Worm (Caenorhabditis elegans) whole organism, late embryonic: ENCODE data around the gene R08D7.7.

Experiments
- C08G9.2 ChIP-seq: sonication (generic microtip); optimal IDR thresholded peaks from 2 replicates; lab custom pipeline; 2016; ENCODE audit warnings: mild to moderate bottlenecking, missing genetic modification characterization, moderate library complexity, missing compliant biosample characterization
- C38D4.7 ChIP-seq: fragments of 200-800 bp; sonication (Bioruptor generic); optimal IDR thresholded peaks from 2 replicates; lab custom pipeline; 2018; ENCODE audit warnings: mild to moderate bottlenecking, missing genetic modification characterization, moderate library complexity, missing compliant biosample characterization
- F13H6.1 ChIP-seq: sonication (generic microtip); optimal IDR thresholded peaks from 2 replicates; lab custom pipeline; 2016; ENCODE audit warnings: missing genetic modification characterization, missing compliant biosample characterization
- K02D7.2 ChIP-seq: sonication (generic microtip); optimal IDR thresholded peaks from 2 replicates; lab custom pipeline; 2017; ENCODE audit warnings: mild to moderate bottlenecking, missing genetic modification characterization, missing compliant biosample characterization
- ceh-14 ChIP-seq: sonication (generic microtip); optimal IDR thresholded peaks from 2 replicates; lab custom pipeline; 2016; ENCODE audit warnings: missing genotype, missing genetic modification characterization, missing compliant biosample characterization
- ceh-18 ChIP-seq: sonication (generic microtip); optimal IDR thresholded peaks from 2 replicates; lab custom pipeline; 2016; ENCODE audit warnings: missing genetic modification characterization, missing compliant biosample characterization
- ceh-19 ChIP-seq: fragments of 200-800 bp; sonication (Bioruptor generic); optimal IDR thresholded peaks from 2 replicates; lab custom pipeline; 2018; ENCODE audit warnings: mild to moderate bottlenecking, missing genetic modification characterization, missing compliant biosample characterization
- ceh-2 ChIP-seq: sonication (generic microtip); optimal IDR thresholded peaks from 2 replicates; lab custom pipeline; 2016; ENCODE audit warnings: missing genotype, missing genetic modification characterization, missing compliant biosample characterization
- ceh-24 ChIP-seq: sonication (generic microtip); optimal IDR thresholded peaks from 2 replicates; lab custom pipeline; 2016; ENCODE audit warnings: mild to moderate bottlenecking, missing genetic modification characterization, missing compliant biosample characterization
- ceh-30 ChIP-seq: fragments of 150-350 bp; optimal IDR thresholded peaks from 2 replicates; lab custom pipeline; 2014; ENCODE audit warnings: missing biosample characterization, missing genetic modification characterization
- ceh-31 ChIP-seq: sonication (generic microtip); optimal IDR thresholded peaks from 2 replicates; lab custom pipeline; 2016; ENCODE audit warnings: missing genetic modification characterization, missing compliant biosample characterization
- ceh-34 ChIP-seq: sonication (generic microtip); optimal IDR thresholded peaks from 2 replicates; lab custom pipeline; 2016; ENCODE audit warnings: mild to moderate bottlenecking, missing genetic modification characterization, missing compliant biosample characterization
- ceh-9 ChIP-seq: sonication (generic microtip); optimal IDR thresholded peaks from 2 replicates; lab custom pipeline; 2016; ENCODE audit warnings: mild to moderate bottlenecking, missing genetic modification characterization, inconsistent platforms, missing compliant biosample characterization
- che-1 ChIP-seq: sonication (generic microtip); optimal IDR thresholded peaks from 2 replicates; lab custom pipeline; 2016; ENCODE audit warnings: mild to moderate bottlenecking, missing genetic modification characterization, missing compliant biosample characterization
- dve-1 ChIP-seq: sonication (generic microtip); optimal IDR thresholded peaks from 2 replicates; lab custom pipeline; 2017; ENCODE audit warnings: antibody characterized with exemption, mild to moderate bottlenecking, missing genetic modification characterization, missing compliant biosample characterization
- ets-4 ChIP-seq: sonication (generic microtip); optimal IDR thresholded peaks from 2 replicates; lab custom pipeline; 2016; ENCODE audit warnings: missing genetic modification characterization, missing compliant biosample characterization
- fkh-10 ChIP-seq: fragments of 150-350 bp; optimal IDR thresholded peaks from 2 replicates; lab custom pipeline; 2014; ENCODE audit warnings: missing biosample characterization, missing genetic modification reagents, missing genetic modification characterization
- fkh-6 ChIP-seq: sonication (generic microtip); optimal IDR thresholded peaks from 2 replicates; lab custom pipeline; 2016; ENCODE audit warnings: missing genetic modification characterization, missing compliant biosample characterization
- gmeb-2 ChIP-seq: sonication (generic microtip); optimal IDR thresholded peaks from 2 replicates; lab custom pipeline; 2016; ENCODE audit warnings: missing genetic modification characterization, inconsistent platforms, missing compliant biosample characterization
- hlh-15 ChIP-seq: sonication (generic microtip); optimal IDR thresholded peaks from 2 replicates; lab custom pipeline; 2016; ENCODE audit warnings: missing genetic modification characterization, missing compliant biosample characterization
- hlh-6 ChIP-seq: sonication (generic microtip); optimal IDR thresholded peaks from 2 replicates; lab custom pipeline; 2016; ENCODE audit warnings: missing genotype, missing genetic modification characterization, missing compliant biosample characterization
- hlh-8 ChIP-seq: sonication (generic microtip); optimal IDR thresholded peaks from 2 replicates; lab custom pipeline; 2016; ENCODE audit warnings: missing genotype, missing genetic modification characterization, missing compliant biosample characterization
- lin-11 ChIP-seq: fragments of 200-800 bp; sonication (Bioruptor generic); optimal IDR thresholded peaks from 2 replicates; lab custom pipeline; 2018; ENCODE audit warnings: mild to moderate bottlenecking, missing genetic modification characterization, missing compliant biosample characterization
- madf-2 ChIP-seq: sonication (generic microtip); optimal IDR thresholded peaks from 2 replicates; lab custom pipeline; 2017; ENCODE audit warnings: missing genetic modification characterization, missing compliant biosample characterization
- nfya-1 ChIP-seq: sonication (generic microtip); optimal IDR thresholded peaks from 2 replicates; lab custom pipeline; 2017; ENCODE audit warnings: missing genetic modification characterization, mild to moderate bottlenecking, missing compliant biosample characterization, antibody characterized with exemption, moderate library complexity
- nhr-232 ChIP-seq: sonication (generic microtip); optimal IDR thresholded peaks from 2 replicates; lab custom pipeline; 2016; ENCODE audit warnings: missing genetic modification characterization, missing compliant biosample characterization
- npax-4 ChIP-seq: sonication (generic microtip); optimal IDR thresholded peaks from 2 replicates; lab custom pipeline; 2016; ENCODE audit warnings: missing genetic modification characterization, missing compliant biosample characterization
- pat-9 ChIP-seq: fragments of 200-800 bp; sonication (Bioruptor generic); optimal IDR thresholded peaks from 2 replicates; lab custom pipeline; 2018; ENCODE audit warnings: mild to moderate bottlenecking, missing genetic modification characterization, moderate library complexity, missing compliant biosample characterization
- pha-2 ChIP-seq: sonication (generic microtip); optimal IDR thresholded peaks from 2 replicates; lab custom pipeline; 2017; ENCODE audit warnings: mild to moderate bottlenecking, missing genetic modification characterization, missing compliant biosample characterization
- pros-1 ChIP-seq: fragments of 150-350 bp; optimal IDR thresholded peaks from 2 replicates; lab custom pipeline; 2014; ENCODE audit warnings: missing biosample characterization, missing genetic modification reagents, missing genetic modification characterization
- sox-4 ChIP-seq: sonication (generic microtip); optimal IDR thresholded peaks from 2 replicates; lab custom pipeline; 2017; ENCODE audit warnings: mild to moderate bottlenecking, missing genetic modification characterization, inconsistent platforms, missing compliant biosample characterization
- syd-9 ChIP-seq: sonication (generic microtip); optimal IDR thresholded peaks from 2 replicates; lab custom pipeline; 2016; ENCODE audit warnings: mild to moderate bottlenecking, missing genetic modification characterization, moderate library complexity, missing compliant biosample characterization
- tbx-2 ChIP-seq: sonication (generic microtip); optimal IDR thresholded peaks from 2 replicates; lab custom pipeline; 2016; ENCODE audit warnings: missing genetic modification characterization, missing compliant biosample characterization
- tbx-7 ChIP-seq: sonication (generic microtip); optimal IDR thresholded peaks from 2 replicates; lab custom pipeline; 2016; ENCODE audit warnings: missing genotype, missing genetic modification characterization, missing compliant biosample characterization
- unc-3 ChIP-seq, 2 experiments: fragments of 200-800 bp in 1 of 2; sonication (Bioruptor generic) in 1 of 2; sonication (generic microtip) in 1 of 2; conservative IDR thresholded peaks in 1 of 2; optimal IDR thresholded peaks in 1 of 2; 2 replicates each; pipeline versions ENCODE4 v1.3.6 to Lab custom; 2016 to 2022; ENCODE audit warnings: missing compliant biosample characterization in 2 of 2, missing genetic modification characterization in 2 of 2, missing genetic modification reagents in 1 of 2
- unc-42 ChIP-seq: sonication (generic microtip); optimal IDR thresholded peaks from 2 replicates; lab custom pipeline; 2016; ENCODE audit warnings: missing genotype, missing genetic modification characterization, missing compliant biosample characterization
- unc-55 ChIP-seq: sonication (generic microtip); optimal IDR thresholded peaks from 2 replicates; lab custom pipeline; 2017; ENCODE audit warnings: missing biosample characterization, missing genetic modification reagents, missing genetic modification characterization
- zip-5 ChIP-seq: sonication (generic microtip); optimal IDR thresholded peaks from 2 replicates; lab custom pipeline; 2016; ENCODE audit warnings: missing genetic modification characterization, missing compliant biosample characterization

Gene R08D7.7

DNA sequence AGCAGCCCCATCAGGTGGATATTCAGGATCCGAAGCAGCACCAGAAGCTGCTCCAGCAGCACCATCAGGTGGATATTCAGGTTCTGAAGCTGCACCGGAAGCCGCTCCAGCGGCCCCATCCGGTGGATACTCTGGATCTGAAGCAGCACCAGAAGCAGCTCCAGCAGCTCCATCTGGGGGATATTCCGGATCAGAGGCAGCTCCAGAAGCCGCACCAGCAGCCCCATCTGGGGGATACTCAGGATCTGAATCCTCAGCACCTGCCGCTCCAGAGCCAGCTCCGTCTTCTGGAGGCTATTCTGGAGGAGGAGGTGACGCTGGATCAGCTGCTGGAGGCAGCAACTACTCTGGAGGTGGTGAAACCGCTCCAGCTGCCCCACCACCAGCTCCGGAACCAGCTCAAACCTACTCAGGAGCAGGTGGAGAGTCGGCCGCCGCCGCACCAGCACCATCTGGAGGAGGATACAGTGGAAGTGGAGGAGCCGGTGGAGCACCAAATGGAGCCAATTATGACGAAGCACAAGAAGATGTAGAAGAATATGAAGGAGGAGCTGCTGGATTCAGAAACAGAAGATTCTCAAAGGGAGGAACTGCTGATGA, 25.1 kb upstream of the R08D7.7 start:
- TF ChIP-seq fkh-6 (tag; lab: Kevin White, UChicago) (no peak), unc-42 (no peak), dve-1 (peak; percentile 43), pha-2 (tag; lab: Kevin White, UChicago) (no peak)
- TF ChIP-seq, all 69 proteins: peak for 1

DNA sequence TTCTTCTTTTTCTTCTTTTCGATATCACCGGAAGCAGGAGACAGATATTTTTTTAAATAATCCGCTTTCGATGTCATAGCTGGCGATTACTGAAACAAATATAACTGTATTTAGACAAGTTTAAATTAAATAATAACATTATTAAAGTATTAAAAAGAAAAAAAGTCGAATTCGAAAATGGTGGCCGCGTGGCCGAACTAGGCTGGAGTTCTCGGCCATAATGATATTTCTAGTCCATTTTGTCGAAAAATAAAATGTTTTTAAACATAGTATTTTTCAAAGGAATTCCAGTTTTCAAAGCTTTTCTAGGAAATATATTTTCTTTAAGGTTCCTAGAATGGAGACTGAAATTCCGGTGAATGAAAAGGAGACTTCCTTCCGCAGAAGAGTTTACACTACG, 22.2 kb upstream of the R08D7.7 start, which contains the start of the genes bud-13 and rpap-2:
TSS of gene bud-13 (minus strand) at position 89 of the 400 bp plus-strand sequence.
TSS of gene rpap-2 (plus strand) at position 329 of the 400 bp plus-strand sequence.
- TF ChIP-seq tbx-2 (tag; lab: Kevin White, UChicago) (peak; percentile 36), ceh-31 (tag; lab: Kevin White, UChicago) (peak; percentile 46), hlh-6 (tag; lab: Kevin White, UChicago) (no peak), zip-5 (tag; lab: Kevin White, UChicago) (peak; percentile 15), hlh-8 (tag; lab: Kevin White, UChicago) (peak; percentile 22), ceh-24 (tag; lab: Kevin White, UChicago) (no peak), ceh-2 (tag; lab: Kevin White, UChicago) (peak; percentile 8)
- TF ChIP-seq, all 69 proteins: peak for 5

DNA sequence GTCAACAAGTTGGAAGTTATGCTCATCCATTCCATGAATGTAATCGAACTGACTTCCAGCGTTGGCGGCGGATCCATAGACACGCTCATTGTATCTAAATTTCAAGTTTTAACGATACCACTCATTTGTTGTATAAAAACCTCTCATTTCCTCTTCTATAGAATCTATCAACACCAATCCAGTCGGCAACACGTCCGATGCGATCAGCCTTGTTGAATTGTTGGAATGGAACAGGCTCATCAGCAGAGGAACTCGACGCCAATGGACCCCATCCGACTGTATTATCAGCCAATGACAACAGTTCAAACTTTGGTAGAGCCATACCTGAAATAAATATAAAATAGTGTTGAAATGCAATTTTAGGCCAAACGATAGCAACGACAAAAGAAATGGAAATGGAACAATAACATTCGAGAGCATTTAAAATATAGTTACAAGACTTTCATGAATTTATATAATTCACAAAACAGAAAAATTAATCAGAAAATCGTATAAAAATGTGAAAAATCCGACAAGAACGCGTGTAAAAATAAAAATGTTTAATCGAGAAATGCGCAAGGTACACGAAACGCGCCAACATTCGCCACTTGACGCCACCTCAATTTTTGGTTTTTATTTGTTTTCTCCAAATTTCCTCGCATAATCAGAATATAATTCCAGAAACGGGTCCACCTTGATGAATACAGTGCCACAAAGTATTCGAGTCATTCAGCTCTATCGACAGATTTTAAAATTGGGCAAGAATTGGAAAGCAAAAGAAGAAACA, 18.4 kb upstream of the R08D7.7 start, which contains the start of the genes eif-3.D and R08D7.4:
TSS of gene eif-3.D (minus strand) at position 324 of the 766 bp plus-strand sequence.
TSS of gene R08D7.4 (plus strand) at position 638 of the 766 bp plus-strand sequence.
- TF ChIP-seq F13H6.1 (tag; lab: Kevin White, UChicago) (peak; percentile 35), madf-2 (tag; lab: Kevin White, UChicago) (peak; percentile 48), pat-9 (tag; lab: Kevin White, UChicago) (peak; percentile 26), dve-1 (no peak), ceh-2 (tag; lab: Kevin White, UChicago) (peak; percentile 36), C08G9.2 (tag; lab: Kevin White, UChicago) (no peak), nfya-1 (tag; lab: Kevin White, UChicago) (peak; percentile 58), gmeb-2 (peak; percentile 42), tbx-2 (tag; lab: Kevin White, UChicago) (peak; percentile 54), ceh-34 (tag; lab: Kevin White, UChicago) (peak; percentile 45), nhr-232 (tag; lab: Kevin White, UChicago) (peak; percentile 20), ceh-18 (peak; percentile 19), sox-4 (tag; lab: Kevin White, UChicago) (peak; percentile 31), npax-4 (tag; lab: Kevin White, UChicago) (no peak), ceh-9 (tag; lab: Kevin White, UChicago) (no peak), ceh-14 (peak; percentile 58), C38D4.7 (GFP tag; lab: Kevin White, UChicago) (peak; percentile 3), ceh-19 (GFP tag; lab: Kevin White, UChicago) (peak; percentile 14), ceh-30 (tag; lab: Kevin White, UChicago) (peak; percentile 37), K02D7.2 (tag; lab: Kevin White, UChicago) (no peak), fkh-10 (GFP tag; lab: Kevin White, UChicago) (no peak), unc-3 (GFP tag; conservative IDR thresholded peaks at IDR 0.05; lab: Robert Waterston, UW) (no peak), unc-3 (tag; optimal IDR thresholded peaks at IDR 0.05; lab: Kevin White, UChicago) (peak; percentile 3), ceh-31 (tag; lab: Kevin White, UChicago) (peak; percentile 46), unc-42 (peak; percentile 35), che-1 (tag; lab: Kevin White, UChicago) (peak; percentile 34), pros-1 (tag; lab: Kevin White, UChicago) (no peak), lin-11 (peak; percentile 49), unc-55 (GFP tag; lab: Kevin White, UChicago) (no peak), hlh-15 (tag; lab: Kevin White, UChicago) (peak; percentile 57), ets-4 (tag; lab: Kevin White, UChicago) (peak; percentile 29), tbx-7 (tag; lab: Kevin White, UChicago) (peak; percentile 20), syd-9 (tag; lab: Kevin White, UChicago) (peak; percentile 61)
- TF ChIP-seq, all 69 proteins: peak for 24
